Worm (Caenorhabditis elegans): Measurements from ENCODE around the gene Y25C1A.2.
A peak's percentile ranks its signal among the peaks of the same experiment; 100 is the strongest.

The Y25C1A.2 gene

ce11 chrII:3078496-3078895 lies 33.9 kb upstream of the Y25C1A.2 start, which contains the start of gene copb-1:
TSS of gene copb-1 (plus strand) at chrII:3078796.
- TF ChIP-seq ztf-29 (GFP tag; IDR thresholded peaks at IDR 0.05) = no peak
- no peak for TF ChIP-seq ref-1 (GFP tag; conservative IDR thresholded peaks at IDR 0.05)
- TF ChIP-seq flt-1 (GFP tag; IDR thresholded peaks at IDR 0.05) = no peak
- no peak for TF ChIP-seq tab-1 (GFP tag; IDR thresholded peaks at IDR 0.05)
- no peak for TF ChIP-seq cog-1 (tag; optimal IDR thresholded peaks at IDR 0.05)
- TF ChIP-seq med-1 (GFP tag; optimal IDR thresholded peaks at IDR 0.05; ENCODE audit: insufficient read depth) = no peak
- no peak for TF ChIP-seq T22C8.4 (GFP tag; IDR thresholded peaks at IDR 0.05)
- TF ChIP-seq ztf-23 (GFP tag; IDR thresholded peaks at IDR 0.05) = no peak
- no peak for TF ChIP-seq klf-2 (GFP tag; conservative IDR thresholded peaks at IDR 0.05)

- TF ChIP-seq flt-1 (GFP tag; IDR thresholded peaks at IDR 0.05) = no peak
- TF ChIP-seq ztf-23 (GFP tag; IDR thresholded peaks at IDR 0.05) = no peak
- TF ChIP-seq cog-1 (tag; optimal IDR thresholded peaks at IDR 0.05) = no peak
- no peak for TF ChIP-seq T22C8.4 (GFP tag; IDR thresholded peaks at IDR 0.05)
- no peak for TF ChIP-seq med-1 (GFP tag; optimal IDR thresholded peaks at IDR 0.05; ENCODE audit: insufficient read depth)
- TF ChIP-seq tab-1 (GFP tag; IDR thresholded peaks at IDR 0.05) = no peak
- TF ChIP-seq klf-2 (GFP tag; conservative IDR thresholded peaks at IDR 0.05) = no peak
- no peak for TF ChIP-seq ztf-29 (GFP tag; IDR thresholded peaks at IDR 0.05)
- no peak for TF ChIP-seq ref-1 (GFP tag; conservative IDR thresholded peaks at IDR 0.05)
Observed at ce11 chrII:3087134-3087533, 25.3 kb upstream of the Y25C1A.2 start.

- TF ChIP-seq flt-1 (GFP tag; IDR thresholded peaks at IDR 0.05) = no peak
Observed at ce11 chrII:3091268-3091667, 21.1 kb upstream of the Y25C1A.2 start, which contains the start of gene srg-21. TSS of gene srg-21 (minus strand) at chrII:3091368.

ce11 chrII:3093352-3093751 lies 19.1 kb upstream of the Y25C1A.2 start, which contains the start of gene srg-22:
TSS of gene srg-22 (minus strand) at chrII:3093452.
- TF ChIP-seq cog-1 (tag; optimal IDR thresholded peaks at IDR 0.05) (no peak), ref-1 (GFP tag; conservative IDR thresholded peaks at IDR 0.05) (no peak), tab-1 (GFP tag; IDR thresholded peaks at IDR 0.05) (no peak), ztf-29 (GFP tag; IDR thresholded peaks at IDR 0.05) (no peak), T22C8.4 (GFP tag; IDR thresholded peaks at IDR 0.05) (no peak), flt-1 (GFP tag; IDR thresholded peaks at IDR 0.05) (no peak), klf-2 (GFP tag; conservative IDR thresholded peaks at IDR 0.05) (no peak), med-1 (GFP tag; optimal IDR thresholded peaks at IDR 0.05; ENCODE audit: insufficient read depth) (no peak), ztf-23 (GFP tag; IDR thresholded peaks at IDR 0.05) (no peak)

ce11 chrII:3096060-3096459 lies 16.4 kb upstream of the Y25C1A.2 start, which contains the start of gene srg-23:
TSS of gene srg-23 (minus strand) at chrII:3096160.
- no peak for TF ChIP-seq flt-1 (GFP tag; IDR thresholded peaks at IDR 0.05)
- TF ChIP-seq med-1 (GFP tag; optimal IDR thresholded peaks at IDR 0.05; ENCODE audit: insufficient read depth) = no peak
- no peak for TF ChIP-seq ztf-23 (GFP tag; IDR thresholded peaks at IDR 0.05)
- no peak for TF ChIP-seq klf-2 (GFP tag; conservative IDR thresholded peaks at IDR 0.05)
- no peak for TF ChIP-seq T22C8.4 (GFP tag; IDR thresholded peaks at IDR 0.05)
- TF ChIP-seq cog-1 (tag; optimal IDR thresholded peaks at IDR 0.05) = no peak
- TF ChIP-seq ztf-29 (GFP tag; IDR thresholded peaks at IDR 0.05) = no peak
- TF ChIP-seq ref-1 (GFP tag; conservative IDR thresholded peaks at IDR 0.05) = no peak
- TF ChIP-seq tab-1 (GFP tag; IDR thresholded peaks at IDR 0.05) = no peak

ce11 chrII:3096857-3097256 lies 15.6 kb upstream of the Y25C1A.2 start, which contains the start of gene Y25C1A.14:
TSS of gene Y25C1A.14 (minus strand) at chrII:3096957.
- TF ChIP-seq tab-1 (GFP tag; IDR thresholded peaks at IDR 0.05) = no peak
- TF ChIP-seq cog-1 (tag; optimal IDR thresholded peaks at IDR 0.05) = no peak
- TF ChIP-seq T22C8.4 (GFP tag; IDR thresholded peaks at IDR 0.05) = no peak

- no peak for TF ChIP-seq T22C8.4 (GFP tag; IDR thresholded peaks at IDR 0.05)
- TF ChIP-seq med-1 (GFP tag; optimal IDR thresholded peaks at IDR 0.05; ENCODE audit: insufficient read depth) = no peak
- TF ChIP-seq ztf-29 (GFP tag; IDR thresholded peaks at IDR 0.05) = no peak
- no peak for TF ChIP-seq tab-1 (GFP tag; IDR thresholded peaks at IDR 0.05)
- TF ChIP-seq klf-2 (GFP tag; conservative IDR thresholded peaks at IDR 0.05) = no peak
- TF ChIP-seq cog-1 (tag; optimal IDR thresholded peaks at IDR 0.05) = no peak
- TF ChIP-seq flt-1 (GFP tag; IDR thresholded peaks at IDR 0.05) = no peak
- no peak for TF ChIP-seq ref-1 (GFP tag; conservative IDR thresholded peaks at IDR 0.05)
- TF ChIP-seq ztf-23 (GFP tag; IDR thresholded peaks at IDR 0.05) = no peak
Observed at ce11 chrII:3100546-3100945, 11.9 kb upstream of the Y25C1A.2 start, which contains the start of gene srg-24. TSS of gene srg-24 (minus strand) at chrII:3100646.

- TF ChIP-seq flt-1 (GFP tag; IDR thresholded peaks at IDR 0.05) (no peak), ztf-29 (GFP tag; IDR thresholded peaks at IDR 0.05) (no peak), T22C8.4 (GFP tag; IDR thresholded peaks at IDR 0.05) (no peak), ztf-23 (GFP tag; IDR thresholded peaks at IDR 0.05) (no peak), klf-2 (GFP tag; conservative IDR thresholded peaks at IDR 0.05) (no peak), ref-1 (GFP tag; conservative IDR thresholded peaks at IDR 0.05) (no peak), cog-1 (tag; optimal IDR thresholded peaks at IDR 0.05) (no peak), tab-1 (GFP tag; IDR thresholded peaks at IDR 0.05) (no peak), med-1 (GFP tag; optimal IDR thresholded peaks at IDR 0.05; ENCODE audit: insufficient read depth) (no peak)
Observed at ce11 chrII:3102018-3102417, 10.4 kb upstream of the Y25C1A.2 start, which contains the start of gene clec-121. TSS of gene clec-121 (plus strand) at chrII:3102318.

- no peak for TF ChIP-seq T22C8.4 (GFP tag; IDR thresholded peaks at IDR 0.05)
- TF ChIP-seq klf-2 (GFP tag; conservative IDR thresholded peaks at IDR 0.05) = no peak
- TF ChIP-seq ztf-23 (GFP tag; IDR thresholded peaks at IDR 0.05) = no peak
- TF ChIP-seq cog-1 (tag; optimal IDR thresholded peaks at IDR 0.05) = no peak
- no peak for TF ChIP-seq flt-1 (GFP tag; IDR thresholded peaks at IDR 0.05)
- no peak for TF ChIP-seq med-1 (GFP tag; optimal IDR thresholded peaks at IDR 0.05; ENCODE audit: insufficient read depth)
- TF ChIP-seq ztf-29 (GFP tag; IDR thresholded peaks at IDR 0.05) = no peak
- no peak for TF ChIP-seq ref-1 (GFP tag; conservative IDR thresholded peaks at IDR 0.05)
- TF ChIP-seq tab-1 (GFP tag; IDR thresholded peaks at IDR 0.05) = no peak
Observed at ce11 chrII:3105765-3106164, 6.6 kb upstream of the Y25C1A.2 start, which contains the start of gene clec-122. TSS of gene clec-122 (plus strand) at chrII:3106065.

ce11 chrII:3108101-3108500 lies 4.3 kb upstream of the Y25C1A.2 start:
- no peak for TF ChIP-seq klf-2 (GFP tag; conservative IDR thresholded peaks at IDR 0.05)
- TF ChIP-seq ztf-23 (GFP tag; IDR thresholded peaks at IDR 0.05) = no peak
- TF ChIP-seq tab-1 (GFP tag; IDR thresholded peaks at IDR 0.05) = 0 out of 2 replicates have a peak, but pooled peaks have one; percentile 47

Measured in whole organism, midembryonic.